Fruit fly (Drosophila melanogaster) whole organism, embryonic: ENCODE data around the gene CG14383.

Experiments
- Aef1 ChIP-seq: fragments of 200-800 bp; sonication (Bioruptor generic); IDR thresholded peaks from 3 replicates; pipeline ENCODE4 v1.3.6; 2022; ENCODE audit warnings: missing biosample characterization, missing genetic modification characterization
- Bdp1 ChIP-seq: fragments of 200-800 bp; sonication (Bioruptor generic); optimal IDR thresholded peaks from 3 replicates; lab custom pipeline; 2016; ENCODE audit warnings: missing biosample characterization, missing genetic modification characterization
- Blimp-1 ChIP-seq: fragments of 200-800 bp; sonication (Bioruptor generic); optimal IDR thresholded peaks from 3 replicates; lab custom pipeline; 2018; ENCODE audit warnings: missing biosample characterization, missing genetic modification characterization, mild to moderate bottlenecking, moderate library complexity, missing genetic modification reagents
- CG14710 ChIP-seq: fragments of 200-800 bp; sonication (Bioruptor generic); optimal IDR thresholded peaks from 3 replicates; lab custom pipeline; 2019; ENCODE audit warnings: missing biosample characterization, mild to moderate bottlenecking, missing genetic modification characterization, moderate library complexity
- CG18262 ChIP-seq: fragments of 200-800 bp; optimal IDR thresholded peaks from 3 replicates; lab custom pipeline; 2019; ENCODE audit warnings: missing biosample characterization, mild to moderate bottlenecking, missing genetic modification characterization, moderate library complexity
- CG2120 ChIP-seq: fragments of 200-800 bp; sonication (Bioruptor generic); optimal IDR thresholded peaks from 3 replicates; lab custom pipeline; 2016; ENCODE audit warnings: missing biosample characterization, missing genetic modification characterization
- CG2678 ChIP-seq: fragments of 200-800 bp; sonication (Bioruptor generic); optimal IDR thresholded peaks from 3 replicates; lab custom pipeline; 2019; ENCODE audit warnings: missing biosample characterization, mild to moderate bottlenecking, missing genetic modification characterization, moderate library complexity
- CG31224 ChIP-seq: fragments of 200-800 bp; sonication (Bioruptor generic); IDR thresholded peaks from 2 replicates; pipeline ENCODE4 v1.3.6; 2022; ENCODE audit warnings: missing biosample characterization, missing genetic modification characterization
- CG31441 ChIP-seq: fragments of 200-800 bp; sonication (Bioruptor generic); IDR thresholded peaks from 2 replicates; pipeline ENCODE4 v1.3.6; 2022; ENCODE audit warnings: missing biosample characterization, missing genetic modification characterization
- CG32772 ChIP-seq: fragments of 200-800 bp; sonication (Bioruptor generic); IDR thresholded peaks from 2 replicates; pipeline ENCODE4 v1.3.6; 2022; ENCODE audit warnings: missing biosample characterization, missing genetic modification characterization
- CG34376 ChIP-seq: fragments of 200-800 bp; sonication (Bioruptor generic); optimal IDR thresholded peaks from 2 replicates; lab custom pipeline; 2018; ENCODE audit warnings: missing biosample characterization, mild to moderate bottlenecking, missing genetic modification characterization
- CG34422 ChIP-seq: fragments of 200-800 bp; sonication (Bioruptor generic); IDR thresholded peaks from 3 replicates; pipeline ENCODE4 v1.3.6; 2022; ENCODE audit warnings: missing biosample characterization, missing genetic modification characterization
- CG3838 ChIP-seq: fragments of 200-800 bp; sonication (Bioruptor generic); optimal IDR thresholded peaks from 3 replicates; lab custom pipeline; 2016; ENCODE audit warnings: missing biosample characterization, missing genetic modification characterization
- CG7271 ChIP-seq: fragments of 200-800 bp; sonication (Bioruptor generic); optimal IDR thresholded peaks from 2 replicates; lab custom pipeline; 2018; ENCODE audit warnings: missing biosample characterization, mild to moderate bottlenecking, missing genetic modification characterization, moderate library complexity
- CG7372 ChIP-seq: fragments of 200-800 bp; sonication (Bioruptor generic); IDR thresholded peaks from 2 replicates; pipeline ENCODE4 v1.3.6; 2022; ENCODE audit warnings: missing biosample characterization, missing genetic modification characterization
- CG7556 ChIP-seq: fragments of 200-800 bp; sonication (Bioruptor generic); optimal IDR thresholded peaks from 2 replicates; lab custom pipeline; 2017; ENCODE audit warnings: missing biosample characterization, mild to moderate bottlenecking, missing genetic modification characterization
- CG7963 ChIP-seq: fragments of 200-800 bp; sonication (Bioruptor generic); IDR thresholded peaks from 3 replicates; pipeline ENCODE4 v1.3.6; 2022; ENCODE audit warnings: missing biosample characterization, missing genetic modification characterization; ENCODE audit not compliant: partially characterized antibody
- CG8924 ChIP-seq: fragments of 200-800 bp; optimal IDR thresholded peaks from 3 replicates; lab custom pipeline; 2019; ENCODE audit warnings: missing biosample characterization, mild to moderate bottlenecking, missing genetic modification characterization, moderate library complexity
- CG8944 ChIP-seq: fragments of 200-800 bp; sonication (Bioruptor generic); optimal IDR thresholded peaks from 3 replicates; lab custom pipeline; 2016; ENCODE audit warnings: missing biosample characterization, missing genetic modification characterization
- Dref ChIP-seq: fragments of 200-800 bp; sonication (Bioruptor generic); IDR thresholded peaks from 2 replicates; pipeline ENCODE4 v1.3.6; 2022; ENCODE audit warnings: missing biosample characterization, missing genetic modification characterization
- Ets97D ChIP-seq: fragments of 200-800 bp; sonication (Bioruptor generic); optimal IDR thresholded peaks from 3 replicates; lab custom pipeline; 2016; ENCODE audit warnings: missing biosample characterization, missing genetic modification characterization
- Jarid2 ChIP-seq: fragments of 200-800 bp; sonication (Bioruptor generic); optimal IDR thresholded peaks from 3 replicates; lab custom pipeline; 2017; ENCODE audit warnings: mild to moderate bottlenecking, missing biosample characterization, missing genetic modification reagents, missing genetic modification characterization
- MTF-1 ChIP-seq: fragments of 200-800 bp; sonication (Bioruptor generic); optimal IDR thresholded peaks from 2 replicates; lab custom pipeline; 2018; ENCODE audit warnings: missing biosample characterization, mild to moderate bottlenecking, missing genetic modification characterization, borderline replicate concordance
- Mrtf ChIP-seq: fragments of 200-800 bp; sonication (Bioruptor generic); IDR thresholded peaks from 3 replicates; pipeline ENCODE4 v1.3.6; 2022; ENCODE audit warnings: missing biosample characterization, missing genetic modification characterization
- Nf-YA ChIP-seq: fragments of 200-800 bp; sonication (Bioruptor generic); IDR thresholded peaks from 2 replicates; pipeline ENCODE4 v1.3.6; 2022; ENCODE audit warnings: missing biosample characterization, missing genetic modification characterization
- Nf-YB ChIP-seq: fragments of 200-800 bp; sonication (Bioruptor generic); optimal IDR thresholded peaks from 3 replicates; lab custom pipeline; 2019; ENCODE audit warnings: missing biosample characterization, mild to moderate bottlenecking, missing genetic modification characterization, moderate library complexity
- Opbp ChIP-seq: fragments of 200-800 bp; sonication (Bioruptor generic); IDR thresholded peaks from 3 replicates; pipeline ENCODE4 v1.3.6; 2022; ENCODE audit warnings: missing biosample characterization, missing genetic modification characterization; ENCODE audit not compliant: partially characterized antibody
- Pdp1 ChIP-seq, 2 experiments: fragments of 200-800 bp; sonication (Bioruptor generic); optimal IDR thresholded peaks; 3 replicates each; lab custom pipeline; 2016; ENCODE audit warnings: missing biosample characterization in 2 of 2, missing genetic modification characterization in 2 of 2, mild to moderate bottlenecking in 1 of 2, moderate library complexity in 1 of 2
- Vsx1 ChIP-seq: fragments of 200-800 bp; sonication (Bioruptor generic); optimal IDR thresholded peaks from 2 replicates; lab custom pipeline; 2017; ENCODE audit warnings: missing biosample characterization, mild to moderate bottlenecking, missing genetic modification characterization, missing genetic modification reagents
- abd-A ChIP-seq: fragments of 200-800 bp; sonication (Bioruptor generic); optimal IDR thresholded peaks from 3 replicates; lab custom pipeline; 2019; ENCODE audit warnings: missing biosample characterization, mild to moderate bottlenecking, missing genetic modification characterization, moderate library complexity
- bbx ChIP-seq: fragments of 200-800 bp; sonication (Bioruptor generic); IDR thresholded peaks from 2 replicates; pipeline ENCODE4 v1.3.6; 2022; ENCODE audit warnings: missing biosample characterization, missing genetic modification characterization; ENCODE audit not compliant: partially characterized antibody
- crc ChIP-seq: fragments of 200-800 bp; sonication (Bioruptor generic); optimal IDR thresholded peaks from 2 replicates; lab custom pipeline; 2016; ENCODE audit warnings: missing biosample characterization, missing genetic modification characterization
- cwo ChIP-seq: fragments of 200-800 bp; sonication (Bioruptor generic); optimal IDR thresholded peaks from 3 replicates; lab custom pipeline; 2017; ENCODE audit warnings: missing biosample characterization, missing genetic modification characterization, mild to moderate bottlenecking, moderate library complexity, missing genetic modification reagents
- danr ChIP-seq: fragments of 200-800 bp; sonication (Bioruptor generic); IDR thresholded peaks from 2 replicates; pipeline ENCODE4 v1.3.6; 2022; ENCODE audit warnings: missing biosample characterization, missing genetic modification characterization
- dmrt11E ChIP-seq: fragments of 200-800 bp; sonication (Bioruptor generic); optimal IDR thresholded peaks from 3 replicates; lab custom pipeline; 2018; ENCODE audit warnings: missing biosample characterization, mild to moderate bottlenecking, missing genetic modification characterization, moderate library complexity
- dmrt99B ChIP-seq: fragments of 200-800 bp; sonication (Bioruptor generic); optimal IDR thresholded peaks from 2 replicates; lab custom pipeline; 2018; ENCODE audit warnings: missing biosample characterization, mild to moderate bottlenecking, missing genetic modification characterization, moderate library complexity
- eyg ChIP-seq: fragments of 200-800 bp; sonication (Bioruptor generic); optimal IDR thresholded peaks from 3 replicates; lab custom pipeline; 2016; ENCODE audit warnings: missing biosample characterization, missing genetic modification characterization
- fd102C ChIP-seq: fragments of 200-800 bp; sonication (Bioruptor generic); optimal IDR thresholded peaks from 2 replicates; lab custom pipeline; 2018; ENCODE audit warnings: missing biosample characterization, mild to moderate bottlenecking, missing genetic modification characterization, moderate library complexity
- gcm2 ChIP-seq: fragments of 200-800 bp; sonication (Bioruptor generic); optimal IDR thresholded peaks from 2 replicates; lab custom pipeline; 2016; ENCODE audit warnings: missing biosample characterization, missing genetic modification characterization
- nerfin-1 ChIP-seq: fragments of 200-800 bp; sonication (Bioruptor generic); optimal IDR thresholded peaks from 3 replicates; lab custom pipeline; 2019; ENCODE audit warnings: missing biosample characterization, mild to moderate bottlenecking, missing genetic modification characterization, moderate library complexity
- ranshi ChIP-seq: fragments of 200-800 bp; sonication (Bioruptor generic); IDR thresholded peaks from 2 replicates; pipeline ENCODE4 v1.3.6; 2022; ENCODE audit warnings: missing biosample characterization, missing genetic modification characterization
- run ChIP-seq: fragments of 200-800 bp; sonication (Bioruptor generic); optimal IDR thresholded peaks from 3 replicates; lab custom pipeline; 2018; ENCODE audit warnings: missing biosample characterization, mild to moderate bottlenecking, missing genetic modification characterization
- sisA ChIP-seq: fragments of 200-800 bp; sonication (Bioruptor generic); IDR thresholded peaks from 2 replicates; pipeline ENCODE4 v1.3.6; 2022; ENCODE audit warnings: missing biosample characterization, missing genetic modification characterization
- trh ChIP-seq: fragments of 200-800 bp; sonication (Bioruptor generic); optimal IDR thresholded peaks from 2 replicates; lab custom pipeline; 2016; ENCODE audit warnings: missing biosample characterization, missing genetic modification characterization
- unpg ChIP-seq: fragments of 200-800 bp; sonication (Bioruptor generic); optimal IDR thresholded peaks from 3 replicates; lab custom pipeline; 2018; ENCODE audit warnings: missing biosample characterization, mild to moderate bottlenecking, missing genetic modification characterization, moderate library complexity
- zen ChIP-seq: fragments of 200-800 bp; sonication (Bioruptor generic); optimal IDR thresholded peaks from 3 replicates; lab custom pipeline; 2018; ENCODE audit warnings: missing biosample characterization, mild to moderate bottlenecking, missing genetic modification characterization, moderate library complexity
- zen2 ChIP-seq: fragments of 200-800 bp; sonication (Bioruptor generic); IDR thresholded peaks from 3 replicates; pipeline ENCODE4 v1.3.6; 2022; ENCODE audit warnings: missing biosample characterization, missing genetic modification characterization; ENCODE audit not compliant: partially characterized antibody
- zfh2 ChIP-seq: fragments of 200-800 bp; sonication (Bioruptor generic); optimal IDR thresholded peaks from 2 replicates; lab custom pipeline; 2016; ENCODE audit warnings: missing biosample characterization, missing genetic modification characterization

Gene CG14383

dm6 chr3R:13015402-13015801, 27.1 kb upstream of the CG14383 start (continued):
- peak; percentile 20; the same call in 1 of the 3 replicates for TF ChIP-seq CG34422 (GFP tag; lab: Robert Waterston, UW)
- no peak for TF ChIP-seq crc
- TF ChIP-seq Pdp1 (GFP tag; optimal IDR thresholded peaks at IDR 0.05; lab: Kevin White, UChicago), result peak in 1 of 2 experiments; percentile 19
- no peak for TF ChIP-seq MTF-1
- no peak for TF ChIP-seq CG31441 (GFP tag; lab: Robert Waterston, UW)
- TF ChIP-seq zen2 (GFP tag; lab: Robert Waterston, UW), result no peak
- TF ChIP-seq Nf-YA (GFP tag; lab: Robert Waterston, UW), result no peak
- no peak for TF ChIP-seq abd-A (tag; lab: Kevin White, UChicago)
- TF ChIP-seq Blimp-1 (GFP tag; lab: Kevin White, UChicago), result peak; percentile 57
- TF ChIP-seq Opbp (GFP tag; lab: Robert Waterston, UW), result no peak

- TF ChIP-seq Jarid2, result no peak
- peak; percentile 27 for TF ChIP-seq dmrt99B (tag; lab: Kevin White, UChicago)
- TF ChIP-seq gcm2, result no peak
- TF ChIP-seq CG14710 (tag; lab: Kevin White, UChicago), result no peak
- no peak for TF ChIP-seq eyg (GFP tag; lab: Kevin White, UChicago)
- no peak for TF ChIP-seq Dref (GFP tag; lab: Robert Waterston, UW)
- TF ChIP-seq CG2678 (tag; lab: Kevin White, UChicago), result peak; percentile 20
- TF ChIP-seq CG2120 (GFP tag; lab: Kevin White, UChicago), result peak; percentile 38
- no peak for TF ChIP-seq Mrtf
- TF ChIP-seq Aef1 (GFP tag; lab: Robert Waterston, UW), result no peak
- TF ChIP-seq Nf-YB (GFP tag; lab: Kevin White, UChicago), result no peak
- TF ChIP-seq CG31224 (GFP tag; lab: Robert Waterston, UW), result no peak
- TF ChIP-seq bbx (GFP tag; lab: Robert Waterston, UW), result no peak
- TF ChIP-seq CG7271 (tag; lab: Kevin White, UChicago), result no peak
- TF ChIP-seq CG7556 (GFP tag; lab: Kevin White, UChicago), result no peak
- no peak for TF ChIP-seq dmrt11E (tag; lab: Kevin White, UChicago)
- TF ChIP-seq CG7372, result no peak
- TF ChIP-seq zfh2 (GFP tag; lab: Kevin White, UChicago), result no peak
- no peak for TF ChIP-seq CG32772 (GFP tag; lab: Robert Waterston, UW)
- no peak for TF ChIP-seq unpg (GFP tag; lab: Kevin White, UChicago)
- TF ChIP-seq sisA (GFP tag; lab: Robert Waterston, UW), result no peak
- TF ChIP-seq CG8924, result peak; percentile 3
- TF ChIP-seq zen, result no peak
- TF ChIP-seq danr (GFP tag; lab: Robert Waterston, UW), result no peak
- no peak for TF ChIP-seq fd102C
- TF ChIP-seq cwo, result peak; percentile 13
- no peak for TF ChIP-seq run (tag; lab: Kevin White, UChicago)
- no peak for TF ChIP-seq nerfin-1 (tag; lab: Kevin White, UChicago)
- TF ChIP-seq Ets97D (GFP tag; lab: Kevin White, UChicago), result no peak
- TF ChIP-seq CG34376 (GFP tag; lab: Kevin White, UChicago), result no peak
- no peak for TF ChIP-seq CG18262 (tag; lab: Kevin White, UChicago)
- no peak for TF ChIP-seq Vsx1
- TF ChIP-seq trh, result no peak
- TF ChIP-seq CG8944, result no peak
- TF ChIP-seq Bdp1 (GFP tag; lab: Kevin White, UChicago), result no peak
- TF ChIP-seq ranshi (GFP tag; lab: Robert Waterston, UW), result no peak
- TF ChIP-seq CG7963, result no peak
- TF ChIP-seq CG3838, result no peak
Observed at dm6 chr3R:13014168-13014881, 26.0 kb upstream of the CG14383 start.
